Worm (Caenorhabditis elegans) whole organism, mixed stage, embryonic: Measurements from ENCODE around the gene F41G3.20.
"Not testable (repeated sequence)": the region's sequence is repeated elsewhere in the genome, so short reads cannot be mapped to it uniquely, and the experiment has no call there.

Source experiments
- M03D4.4 ChIP-seq: sonication (generic microtip); optimal IDR thresholded peaks from 2 replicates; lab custom pipeline; 2017; ENCODE audit warnings: mild to moderate bottlenecking, missing genetic modification characterization, missing compliant biosample characterization
- bed-3 ChIP-seq: fragments of 200-800 bp; sonication (Bioruptor generic); optimal IDR thresholded peaks from 3 replicates; lab custom pipeline; 2018; ENCODE audit warnings: mild to moderate bottlenecking, missing genetic modification characterization, moderate library complexity, missing compliant biosample characterization
- blmp-1 ChIP-seq: fragments of 150-350 bp; optimal IDR thresholded peaks from 2 replicates; lab custom pipeline; 2014; ENCODE audit warnings: missing biosample characterization, missing genetic modification characterization
- ceh-39 ChIP-seq: fragments of 150-350 bp; optimal IDR thresholded peaks from 2 replicates; lab custom pipeline; 2014; ENCODE audit warnings: missing biosample characterization, missing genetic modification characterization
- ceh-43 ChIP-seq: fragments of 200-800 bp; sonication (Bioruptor generic); optimal IDR thresholded peaks from 2 replicates; lab custom pipeline; 2018; ENCODE audit warnings: mild to moderate bottlenecking, missing genetic modification characterization, moderate library complexity, missing compliant biosample characterization
- ces-1 ChIP-seq: fragments of 150-350 bp; optimal IDR thresholded peaks from 2 replicates; lab custom pipeline; 2014; ENCODE audit warnings: missing biosample characterization, missing genetic modification reagents, missing genetic modification characterization
- cnd-1 ChIP-seq: fragments of 200-800 bp; sonication (Bioruptor generic); optimal IDR thresholded peaks from 2 replicates; lab custom pipeline; 2018; ENCODE audit warnings: mild to moderate bottlenecking, missing genetic modification characterization, missing compliant biosample characterization
- drap-1 ChIP-seq: fragments of 200-800 bp; sonication (Bioruptor generic); optimal IDR thresholded peaks from 3 replicates; lab custom pipeline; 2018; ENCODE audit warnings: mild to moderate bottlenecking, missing genetic modification characterization, missing compliant biosample characterization
- elt-1 ChIP-seq: sonication (generic microtip); optimal IDR thresholded peaks from 2 replicates; lab custom pipeline; 2017; ENCODE audit warnings: missing genetic modification characterization, mild to moderate bottlenecking, missing compliant biosample characterization, antibody characterized with exemption, moderate library complexity, borderline replicate concordance; ENCODE audit not compliant: insufficient read depth
- elt-3 ChIP-seq: fragments of 150-350 bp; optimal IDR thresholded peaks from 2 replicates; lab custom pipeline; 2014; ENCODE audit warnings: missing biosample characterization, missing genetic modification characterization
- flh-1 ChIP-seq: fragments of 200-800 bp; sonication (Bioruptor generic); optimal IDR thresholded peaks from 2 replicates; lab custom pipeline; 2018; ENCODE audit warnings: mild to moderate bottlenecking, missing genetic modification characterization, moderate library complexity, missing compliant biosample characterization
- ham-2 ChIP-seq: fragments of 200-800 bp; sonication (Bioruptor generic); optimal IDR thresholded peaks from 2 replicates; lab custom pipeline; 2018; ENCODE audit warnings: mild to moderate bottlenecking, missing genetic modification characterization, missing compliant biosample characterization
- hlh-1 ChIP-seq: fragments of 150-350 bp; optimal IDR thresholded peaks from 2 replicates; lab custom pipeline; 2014; ENCODE audit warnings: missing biosample characterization, missing genetic modification reagents, missing genetic modification characterization
- lin-32 ChIP-seq: fragments of 200-800 bp; sonication (Bioruptor generic); optimal IDR thresholded peaks from 2 replicates; lab custom pipeline; 2018; ENCODE audit warnings: mild to moderate bottlenecking, missing genetic modification characterization, missing compliant biosample characterization
- mab-5 ChIP-seq: fragments of 150-350 bp; optimal IDR thresholded peaks from 2 replicates; lab custom pipeline; 2014; ENCODE audit warnings: missing biosample characterization, missing genetic modification characterization
- mep-1 ChIP-seq: fragments of 150-350 bp; optimal IDR thresholded peaks from 2 replicates; lab custom pipeline; 2017; ENCODE audit warnings: missing biosample characterization, missing genetic modification reagents, missing genetic modification characterization, inconsistent platforms
- mls-2 ChIP-seq: sonication (generic microtip); optimal IDR thresholded peaks from 2 replicates; lab custom pipeline; 2016; ENCODE audit warnings: mild to moderate bottlenecking, missing genetic modification characterization, moderate library complexity, missing compliant biosample characterization
- nhr-12 ChIP-seq: fragments of 150-350 bp; optimal IDR thresholded peaks from 2 replicates; lab custom pipeline; 2014; ENCODE audit warnings: missing biosample characterization, missing genetic modification characterization
- nhr-2 ChIP-seq: fragments of 150-350 bp; optimal IDR thresholded peaks from 2 replicates; lab custom pipeline; 2014; ENCODE audit warnings: missing biosample characterization, missing genetic modification characterization
- nhr-237 ChIP-seq: fragments of 150-350 bp; optimal IDR thresholded peaks from 2 replicates; lab custom pipeline; 2014; ENCODE audit warnings: missing biosample characterization, missing genetic modification characterization
- nhr-28 ChIP-seq: fragments of 150-350 bp; optimal IDR thresholded peaks from 2 replicates; lab custom pipeline; 2014; ENCODE audit warnings: missing biosample characterization, missing genetic modification characterization
- pha-4 ChIP-seq: fragments of 150-350 bp; optimal IDR thresholded peaks from 2 replicates; lab custom pipeline; 2018; ENCODE audit warnings: missing biosample characterization, missing genetic modification reagents, missing genetic modification characterization
- sem-2 ChIP-seq: fragments of 200-800 bp; sonication (Bioruptor generic); optimal IDR thresholded peaks from 2 replicates; lab custom pipeline; 2018; ENCODE audit warnings: mild to moderate bottlenecking, missing genetic modification characterization, missing compliant biosample characterization
- sptf-1 ChIP-seq: sonication (generic microtip); optimal IDR thresholded peaks from 2 replicates; lab custom pipeline; 2017; ENCODE audit warnings: mild to moderate bottlenecking, missing genetic modification characterization, moderate library complexity, missing compliant biosample characterization
- tbx-8 ChIP-seq: fragments of 200-800 bp; sonication (Bioruptor generic); optimal IDR thresholded peaks from 2 replicates; lab custom pipeline; 2018; ENCODE audit warnings: mild to moderate bottlenecking, missing genetic modification characterization, moderate library complexity, missing compliant biosample characterization
- unc-120 ChIP-seq: sonication (generic microtip); optimal IDR thresholded peaks from 2 replicates; lab custom pipeline; 2017; ENCODE audit warnings: missing genetic modification characterization, missing compliant biosample characterization; ENCODE audit not compliant: poor library complexity, severe bottlenecking
- unc-39 ChIP-seq: fragments of 150-350 bp; optimal IDR thresholded peaks from 2 replicates; lab custom pipeline; 2014; ENCODE audit warnings: missing biosample characterization, missing genetic modification characterization
- unc-62 ChIP-seq: fragments of 150-350 bp; optimal IDR thresholded peaks from 2 replicates; lab custom pipeline; 2014; ENCODE audit warnings: missing biosample characterization, missing genetic modification reagents, missing genetic modification characterization
- zip-8 ChIP-seq: fragments of 150-350 bp; optimal IDR thresholded peaks from 2 replicates; lab custom pipeline; 2014; ENCODE audit warnings: missing biosample characterization, missing genetic modification characterization
- ztf-11 ChIP-seq: fragments of 150-350 bp; optimal IDR thresholded peaks from 2 replicates; lab custom pipeline; 2014; ENCODE audit warnings: missing biosample characterization, missing genetic modification characterization

The F41G3.20 gene

DNA sequence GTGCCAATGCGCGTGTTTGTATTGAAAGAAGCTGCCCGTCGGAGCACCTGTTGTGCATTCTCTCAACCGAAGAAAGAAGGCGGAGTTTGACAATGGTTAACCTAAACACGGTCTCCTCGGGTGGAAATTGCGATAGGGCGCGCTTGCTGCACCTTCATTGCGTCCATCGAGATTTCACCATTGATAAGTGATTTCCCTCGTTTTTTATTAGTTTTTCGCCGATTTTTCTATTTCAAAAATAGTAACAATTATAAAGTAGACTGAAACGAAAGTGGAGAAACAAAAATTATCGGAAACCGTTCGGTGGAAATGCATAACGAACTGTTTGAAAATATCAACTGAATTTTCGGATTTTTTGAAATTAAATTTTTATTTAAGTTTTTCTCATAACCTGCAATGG, 24.2 kb upstream of the F41G3.20 start, which contains the start of gene agr-1:
Gene agr-1 (minus strand): TSS at position 101 of the 400 bp plus-strand sequence.
- TF ChIP-seq ham-2 (GFP tag; lab: Kevin White, UChicago); unc-120 (tag; lab: Kevin White, UChicago); tbx-8 (GFP tag; lab: Kevin White, UChicago): not testable (repeated sequence)

ce11 chrII:6772482-6772881, 21.7 kb upstream of the F41G3.20 start:
- TF ChIP-seq ces-1 (peak; percentile 73), ceh-39 (tag; lab: Kevin White, UChicago) (no peak), M03D4.4 (tag; lab: Kevin White, UChicago) (no peak)

DNA sequence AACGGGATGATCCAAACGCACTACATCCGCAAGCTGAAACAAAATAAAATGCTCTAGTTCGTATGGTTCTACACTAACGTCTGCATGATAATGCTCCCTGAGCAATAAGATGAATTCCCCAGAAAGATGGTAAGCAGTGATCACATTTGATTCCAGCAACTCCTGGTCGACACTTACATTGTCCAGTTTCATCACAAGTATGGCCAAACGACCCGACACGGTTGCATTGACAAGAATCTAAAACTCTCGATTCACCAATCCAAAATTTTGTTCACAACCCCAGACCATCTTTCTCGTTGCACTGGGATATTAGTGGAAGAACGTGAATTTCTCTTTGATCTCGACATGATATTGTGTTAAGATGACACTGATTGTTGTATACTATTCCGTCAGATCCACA, 19.2 kb upstream of the F41G3.20 start:
- TF ChIP-seq blmp-1 (tag; lab: Kevin White, UChicago) (no peak), mab-5 (tag; lab: Kevin White, UChicago) (no peak), unc-62 (GFP tag; lab: Kevin White, UChicago) (no peak), sptf-1 (tag; lab: Kevin White, UChicago) (no peak), ztf-11 (no peak), nhr-28 (tag; lab: Kevin White, UChicago) (no peak), pha-4 (tag; lab: Kevin White, UChicago) (no peak), M03D4.4 (tag; lab: Kevin White, UChicago) (no peak), unc-120 (tag; lab: Kevin White, UChicago) (no peak), unc-39 (no peak), hlh-1 (tag; lab: Kevin White, UChicago) (no peak), elt-3 (tag; lab: Kevin White, UChicago) (no peak), nhr-2 (no peak), sem-2 (GFP tag; lab: Kevin White, UChicago) (no peak), flh-1 (GFP tag; lab: Kevin White, UChicago) (no peak), nhr-12 (tag; lab: Kevin White, UChicago) (no peak), ceh-39 (tag; lab: Kevin White, UChicago) (no peak)

ce11 chrII:6768014-6768413, 17.2 kb upstream of the F41G3.20 start, which contains the start of gene F41G3.18:
Gene F41G3.18 (plus strand): TSS chrII:6768314.
- TF ChIP-seq bed-3 (GFP tag; lab: Kevin White, UChicago) (no peak), nhr-28 (tag; lab: Kevin White, UChicago) (no peak), nhr-2 (no peak), elt-1 (tag; lab: Kevin White, UChicago) (no peak)

DNA sequence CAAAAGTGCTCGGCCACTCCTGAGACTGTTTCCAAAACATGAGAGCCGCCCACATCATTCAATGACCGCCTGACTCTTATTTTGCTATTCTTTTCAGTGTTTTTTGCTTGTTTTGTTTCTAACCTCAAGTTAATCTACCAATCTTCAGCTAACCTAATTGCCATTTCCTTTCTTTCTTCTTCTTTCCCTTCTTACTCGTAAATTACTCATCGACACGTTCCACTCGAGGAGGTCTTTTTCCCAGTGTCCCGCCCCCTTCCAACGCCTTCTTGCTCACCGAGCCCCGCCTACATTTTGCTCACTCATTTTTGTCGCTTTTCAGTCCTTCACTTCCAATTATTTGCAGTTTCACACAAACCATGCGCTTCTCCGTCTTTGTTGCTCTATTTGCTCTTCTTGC, 13.9 kb upstream of the F41G3.20 start, which contains the start of gene nlp-50:
Gene nlp-50 (plus strand): TSS at position 301 of the 400 bp plus-strand sequence.
- no peak for TF ChIP-seq cnd-1 (tag; lab: Kevin White, UChicago)
- no peak for TF ChIP-seq mab-5 (tag; lab: Kevin White, UChicago)
- no peak for TF ChIP-seq ces-1
- no peak for TF ChIP-seq bed-3 (GFP tag; lab: Kevin White, UChicago)
- no peak for TF ChIP-seq ceh-39 (tag; lab: Kevin White, UChicago)
- TF ChIP-seq tbx-8 (GFP tag; lab: Kevin White, UChicago): no peak
- TF ChIP-seq nhr-237 (tag; lab: Kevin White, UChicago): no peak
- TF ChIP-seq pha-4 (tag; lab: Kevin White, UChicago): no peak
- no peak for TF ChIP-seq unc-120 (tag; lab: Kevin White, UChicago)
- no peak for TF ChIP-seq sptf-1 (tag; lab: Kevin White, UChicago)
- no peak for TF ChIP-seq drap-1
- TF ChIP-seq mep-1: no peak
- TF ChIP-seq elt-3 (tag; lab: Kevin White, UChicago): no peak
- no peak for TF ChIP-seq sem-2 (GFP tag; lab: Kevin White, UChicago)
- TF ChIP-seq unc-39: no peak
- TF ChIP-seq lin-32 (GFP tag; lab: Kevin White, UChicago): no peak
- no peak for TF ChIP-seq mls-2
- TF ChIP-seq flh-1 (GFP tag; lab: Kevin White, UChicago): no peak

DNA sequence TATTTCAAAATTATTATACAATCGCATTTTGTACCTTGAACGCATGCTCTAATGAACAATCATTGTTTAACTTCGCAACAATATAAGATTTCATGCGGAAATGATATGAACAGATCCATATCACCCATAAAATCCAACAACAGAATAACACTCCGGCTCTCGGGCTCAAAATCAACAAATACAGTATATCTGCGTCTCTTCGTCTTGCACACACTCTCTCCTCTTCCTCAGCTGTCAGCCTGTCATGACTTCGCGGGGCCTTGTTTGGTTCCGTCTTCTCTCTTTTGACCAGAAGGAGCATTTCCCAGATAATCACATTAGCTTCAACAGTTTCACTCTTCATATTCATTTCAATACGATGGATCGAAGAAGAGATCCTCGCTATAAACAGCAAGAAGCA, 5.4 kb upstream of the F41G3.20 start, which contains the start of gene F41G3.3:
Gene F41G3.3 (plus strand): TSS at position 301 of the 400 bp plus-strand sequence.
- TF ChIP-seq sem-2 (GFP tag; lab: Kevin White, UChicago) (no peak), pha-4 (tag; lab: Kevin White, UChicago) (no peak), ceh-43 (GFP tag; lab: Kevin White, UChicago) (no peak), unc-39 (no peak), hlh-1 (tag; lab: Kevin White, UChicago) (no peak), zip-8 (no peak), M03D4.4 (tag; lab: Kevin White, UChicago) (no peak), tbx-8 (GFP tag; lab: Kevin White, UChicago) (no peak)
